Fruit fly (Drosophila melanogaster): Measurements from ENCODE around the gene CG43815.

DNA sequence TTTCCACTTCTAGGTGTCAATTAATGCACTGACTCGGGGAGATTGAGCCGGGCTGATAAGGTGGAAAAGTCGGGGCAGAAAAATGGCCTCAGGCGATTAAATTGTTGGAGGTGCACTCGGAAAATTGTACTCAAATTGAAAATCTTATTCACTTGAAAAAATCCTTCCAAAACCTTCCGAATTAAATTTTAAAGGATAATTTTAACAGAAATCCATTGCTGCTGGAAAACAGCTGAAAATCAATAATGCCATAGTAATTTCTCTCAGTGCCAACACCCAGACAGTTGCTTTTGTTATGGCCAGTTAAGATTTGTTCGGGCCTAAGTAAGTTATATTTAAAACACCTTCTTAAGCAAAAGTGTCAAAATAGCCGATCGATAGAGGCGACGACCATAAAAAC is 24.8 kb downstream of the CG43815 start:
- TF ChIP-seq CG14655 (GFP tag; optimal IDR thresholded peaks at IDR 0.05) (no peak), CG32121 (GFP tag; IDR thresholded peaks at IDR 0.05) (no peak), Pif1A (GFP tag; optimal IDR thresholded peaks at IDR 0.05) (no peak), Ets98B (GFP tag; IDR thresholded peaks at IDR 0.05) (no peak), CG13204 (GFP tag; optimal IDR thresholded peaks at IDR 0.05) (no peak), CG34367 (tag; optimal IDR thresholded peaks at IDR 0.05) (no peak), CG8301 (tag; optimal IDR thresholded peaks at IDR 0.05) (no peak), CG10348 (GFP tag; IDR thresholded peaks at IDR 0.05) (no peak), CG12605 (GFP tag; IDR thresholded peaks at IDR 0.05) (no peak), gl (tag; optimal IDR thresholded peaks at IDR 0.05) (no peak), CG4496 (GFP tag; IDR thresholded peaks at IDR 0.05) (no peak), CG15710 (tag; optimal IDR thresholded peaks at IDR 0.05) (peak; percentile 25), Snoo (tag; optimal IDR thresholded peaks at IDR 0.05) (no peak), D1 (tag; optimal IDR thresholded peaks at IDR 0.05) (no peak)
